Worm (Caenorhabditis elegans) whole organism, L4 larva: Measurements from ENCODE around the gene C26F1.3.

Experiments
- D1046.2 ChIP-seq: fragments of 200-800 bp; sonication (Bioruptor generic); IDR thresholded peaks from 2 replicates; pipeline ENCODE4 v1.3.6; 2022; ENCODE audit warnings: missing genetic modification characterization, missing compliant biosample characterization
- F10B5.3 ChIP-seq: sonication (generic microtip); optimal IDR thresholded peaks from 2 replicates; lab custom pipeline; 2016; ENCODE audit warnings: mild to moderate bottlenecking, missing genetic modification characterization, missing compliant biosample characterization
- F26F4.8 ChIP-seq: fragments of 200-800 bp; sonication (Bioruptor generic); conservative IDR thresholded peaks from 2 replicates; pipeline ENCODE4 v1.3.6; 2022; ENCODE audit warnings: missing genetic modification characterization, missing compliant biosample characterization
- F44E2.7 ChIP-seq: fragments of 200-800 bp; sonication (Bioruptor generic); IDR thresholded peaks from 2 replicates; pipeline ENCODE4 v2.1.2; 2022; ENCODE audit warnings: missing genetic modification characterization, missing compliant biosample characterization
- F49E8.2 ChIP-seq: sonication (generic microtip); optimal IDR thresholded peaks from 2 replicates; lab custom pipeline; 2016; ENCODE audit warnings: missing compliant biosample characterization, mild to moderate bottlenecking, missing genetic modification characterization, borderline replicate concordance
- R02D3.7 ChIP-seq: fragments of 150-350 bp; sonication (generic microtip); optimal IDR thresholded peaks from 3 replicates; lab custom pipeline; 2014; ENCODE audit warnings: missing biosample characterization, missing genetic modification characterization
- T20F7.1 ChIP-seq: fragments of 200-800 bp; sonication (Bioruptor generic); optimal IDR thresholded peaks from 2 replicates; lab custom pipeline; 2018; ENCODE audit warnings: mild to moderate bottlenecking, missing genetic modification characterization, missing compliant biosample characterization
- T26A8.4 ChIP-seq: fragments of 200-800 bp; sonication (Bioruptor generic); IDR thresholded peaks from 2 replicates; pipeline ENCODE4 v1.3.6; 2022; ENCODE audit warnings: missing genetic modification characterization, missing compliant biosample characterization
- Y105C5A.15 ChIP-seq: fragments of 200-800 bp; sonication (Bioruptor generic); IDR thresholded peaks from 2 replicates; pipeline ENCODE4 v1.3.6; 2022; ENCODE audit warnings: missing genetic modification characterization, missing compliant biosample characterization
- Y5F2A.4 ChIP-seq: fragments of 200-800 bp; sonication (Bioruptor generic); optimal IDR thresholded peaks from 2 replicates; lab custom pipeline; 2018; ENCODE audit warnings: mild to moderate bottlenecking, missing genetic modification characterization, missing compliant biosample characterization
- ZK337.2 ChIP-seq: fragments of 200-800 bp; sonication (Bioruptor generic); IDR thresholded peaks from 2 replicates; pipeline ENCODE4 v1.3.6; 2022; ENCODE audit warnings: missing genetic modification reagents, missing genetic modification characterization, missing compliant biosample characterization
- ZK546.5 ChIP-seq, 2 experiments: sonication (generic microtip); optimal IDR thresholded peaks; 2 replicates each; lab custom pipeline; 2017; ENCODE audit warnings: missing biosample characterization in 2 of 2, missing genetic modification characterization in 2 of 2
- aha-1 ChIP-seq: fragments of 150-350 bp; peaks from one replicate; lab custom pipeline; 2014; ENCODE audit warnings: missing biosample characterization, missing genetic modification characterization
- ama-1 ChIP-seq: fragments of 150-350 bp; optimal IDR thresholded peaks from 2 replicates; lab custom pipeline; 2014; ENCODE audit warnings: inconsistent platforms, mixed read lengths
- ceh-20 ChIP-seq: fragments of 200-800 bp; sonication (Bioruptor generic); IDR thresholded peaks from 2 replicates; pipeline ENCODE4 v1.3.6; 2022; ENCODE audit warnings: missing genetic modification reagents, missing genetic modification characterization, missing compliant biosample characterization
- ceh-32 ChIP-seq: sonication (generic microtip); optimal IDR thresholded peaks from 2 replicates; lab custom pipeline; 2016; ENCODE audit warnings: mild to moderate bottlenecking, missing genetic modification characterization, missing compliant biosample characterization; ENCODE audit not compliant: poor library complexity
- cey-2 ChIP-seq: sonication (generic microtip); optimal IDR thresholded peaks from 3 replicates; lab custom pipeline; 2017; ENCODE audit warnings: missing genetic modification characterization, mild to moderate bottlenecking, missing compliant biosample characterization, antibody characterized with exemption, borderline replicate concordance; ENCODE audit not compliant: insufficient read depth
- ctbp-1 ChIP-seq: fragments of 200-800 bp; sonication (Bioruptor generic); IDR thresholded peaks from 2 replicates; pipeline ENCODE4 v1.3.6; 2022; ENCODE audit warnings: missing genetic modification reagents, missing genetic modification characterization, missing compliant biosample characterization
- daf-16 ChIP-seq, 3 experiments: sonication (generic microtip); optimal IDR thresholded peaks; 2 replicates each; lab custom pipeline; 2016 to 2017; ENCODE audit warnings: missing genetic modification characterization in 3 of 3, missing genetic modification reagents in 3 of 3, mild to moderate bottlenecking in 2 of 3, missing compliant biosample characterization in 2 of 3, missing biosample characterization in 1 of 3, moderate library complexity in 1 of 3
- daf-19 ChIP-seq: fragments of 200-800 bp; sonication (Bioruptor generic); conservative IDR thresholded peaks from 2 replicates; pipeline ENCODE4 v1.3.6; 2022; ENCODE audit warnings: missing genetic modification characterization, missing compliant biosample characterization
- dmd-6 ChIP-seq: fragments of 200-800 bp; sonication (Bioruptor generic); IDR thresholded peaks from 2 replicates; pipeline ENCODE4 v1.3.6; 2022; ENCODE audit warnings: missing genetic modification reagents, missing genetic modification characterization, missing compliant biosample characterization
- dmd-9 ChIP-seq: fragments of 200-800 bp; sonication (Bioruptor generic); IDR thresholded peaks from 2 replicates; pipeline ENCODE4 v1.3.6; 2022; ENCODE audit warnings: missing genetic modification reagents, missing genetic modification characterization, missing compliant biosample characterization
- duxl-1 ChIP-seq: sonication (generic microtip); optimal IDR thresholded peaks from 2 replicates; lab custom pipeline; 2016; ENCODE audit warnings: mild to moderate bottlenecking, missing genetic modification characterization, moderate library complexity, missing compliant biosample characterization; ENCODE audit not compliant: poor library complexity
- egl-27 ChIP-seq: sonication (generic microtip); optimal IDR thresholded peaks from 3 replicates; lab custom pipeline; 2017; ENCODE audit warnings: missing biosample characterization, missing genetic modification reagents, missing genetic modification characterization
- egl-43 ChIP-seq: fragments of 200-800 bp; sonication (Bioruptor generic); IDR thresholded peaks from 2 replicates; pipeline ENCODE4 v1.3.6; 2022; ENCODE audit warnings: missing genetic modification reagents, missing genetic modification characterization, missing compliant biosample characterization
- fkh-10 ChIP-seq: fragments of 150-350 bp; optimal IDR thresholded peaks from 2 replicates; lab custom pipeline; 2014; ENCODE audit warnings: missing biosample characterization, missing genetic modification reagents, missing genetic modification characterization
- fos-1 ChIP-seq: fragments of 150-350 bp; optimal IDR thresholded peaks from 2 replicates; lab custom pipeline; 2014; ENCODE audit warnings: missing biosample characterization, missing genetic modification characterization
- gei-8 ChIP-seq: fragments of 200-800 bp; sonication (Bioruptor generic); optimal IDR thresholded peaks from 2 replicates; lab custom pipeline; 2018; ENCODE audit warnings: mild to moderate bottlenecking, missing genetic modification characterization, missing compliant biosample characterization
- hlh-11 ChIP-seq: fragments of 200-800 bp; sonication (Bioruptor generic); optimal IDR thresholded peaks from 2 replicates; lab custom pipeline; 2018; ENCODE audit warnings: mild to moderate bottlenecking, missing genetic modification characterization, missing compliant biosample characterization
- hmg-1.1 ChIP-seq: fragments of 200-800 bp; sonication (Bioruptor generic); IDR thresholded peaks from 2 replicates; pipeline ENCODE4 v1.3.6; 2022; ENCODE audit warnings: missing genetic modification reagents, missing genetic modification characterization, missing compliant biosample characterization
- lim-7 ChIP-seq: fragments of 200-800 bp; sonication (Bioruptor generic); IDR thresholded peaks from 2 replicates; pipeline ENCODE4 v1.3.6; 2022; ENCODE audit warnings: missing genetic modification characterization, missing compliant biosample characterization
- lin-29 ChIP-seq: fragments of 200-800 bp; sonication (Bioruptor generic); IDR thresholded peaks from 2 replicates; pipeline ENCODE4 v1.3.6; 2022; ENCODE audit warnings: missing genetic modification reagents, missing genetic modification characterization, missing compliant biosample characterization
- lir-3 ChIP-seq: sonication (generic microtip); optimal IDR thresholded peaks from 2 replicates; lab custom pipeline; 2016; ENCODE audit warnings: mild to moderate bottlenecking, missing genetic modification characterization, missing compliant biosample characterization
- lsy-2 ChIP-seq, 2 experiments: fragments of 150-350 bp in 1 of 2; sonication (generic microtip) in 1 of 2; optimal IDR thresholded peaks; 2 replicates each; lab custom pipeline; 2014 to 2017; ENCODE audit warnings: missing biosample characterization in 2 of 2, missing genetic modification characterization in 2 of 2
- mep-1 ChIP-seq: fragments of 150-350 bp; sonication (generic microtip); optimal IDR thresholded peaks from 3 replicates; lab custom pipeline; 2014; ENCODE audit warnings: missing biosample characterization, missing genetic modification characterization
- mes-2 ChIP-seq: sonication (generic microtip); optimal IDR thresholded peaks from 2 replicates; lab custom pipeline; 2016; ENCODE audit warnings: missing genotype, mild to moderate bottlenecking, missing genetic modification characterization, missing compliant biosample characterization; ENCODE audit not compliant: poor library complexity, severe bottlenecking
- nhr-11 ChIP-seq: fragments of 150-350 bp; optimal IDR thresholded peaks from 2 replicates; lab custom pipeline; 2014; ENCODE audit warnings: missing biosample characterization, missing genetic modification characterization
- nhr-237 ChIP-seq: sonication (generic microtip); optimal IDR thresholded peaks from 2 replicates; lab custom pipeline; 2017; ENCODE audit warnings: missing biosample characterization, missing genetic modification characterization
- nhr-28 ChIP-seq: fragments of 150-350 bp; optimal IDR thresholded peaks from 2 replicates; lab custom pipeline; 2014; ENCODE audit warnings: missing biosample characterization, missing genetic modification characterization
- nhr-48 ChIP-seq: sonication (generic microtip); optimal IDR thresholded peaks from 2 replicates; lab custom pipeline; 2016; ENCODE audit warnings: mild to moderate bottlenecking, missing genetic modification characterization, missing compliant biosample characterization
- nhr-6 ChIP-seq: fragments of 150-350 bp; optimal IDR thresholded peaks from 2 replicates; lab custom pipeline; 2014; ENCODE audit warnings: missing biosample characterization, missing genetic modification characterization
- pqm-1 ChIP-seq: sonication (generic microtip); optimal IDR thresholded peaks from 2 replicates; lab custom pipeline; 2017; ENCODE audit warnings: missing biosample characterization, missing genetic modification characterization
- rbr-2 ChIP-seq: sonication (generic microtip); optimal IDR thresholded peaks from 2 replicates; lab custom pipeline; 2016; ENCODE audit warnings: missing genotype, missing genetic modification characterization, missing compliant biosample characterization
- saeg-2 ChIP-seq: fragments of 200-800 bp; sonication (Bioruptor generic); IDR thresholded peaks from 2 replicates; pipeline ENCODE4 v1.3.6; 2022; ENCODE audit warnings: missing genetic modification reagents, missing genetic modification characterization, missing compliant biosample characterization
- set-16 ChIP-seq: fragments of 200-800 bp; sonication (Bioruptor generic); IDR thresholded peaks from 2 replicates; pipeline ENCODE4 v1.3.6; 2022; ENCODE audit warnings: missing genetic modification reagents, missing genetic modification characterization, missing compliant biosample characterization
- snpc-4 ChIP-seq: fragments of 150-350 bp; optimal IDR thresholded peaks from 2 replicates; lab custom pipeline; 2014; ENCODE audit warnings: missing biosample characterization, missing genetic modification characterization
- zip-11 ChIP-seq: fragments of 200-800 bp; sonication (Bioruptor generic); IDR thresholded peaks from 2 replicates; pipeline ENCODE4 v1.3.6; 2022; ENCODE audit warnings: missing genetic modification characterization, missing compliant biosample characterization
- ztf-7 ChIP-seq: fragments of 150-350 bp; optimal IDR thresholded peaks from 2 replicates; lab custom pipeline; 2014; ENCODE audit warnings: missing biosample characterization, missing genetic modification characterization

C26F1.3 gene

ce11 chrV:7730488-7730887 is 46.6 kb upstream of the C26F1.3 start (continued):
- TF ChIP-seq F26F4.8 (GFP tag; lab: Robert Waterston, UW), result 0 out of 2 replicates have a peak, but pooled peaks have one; percentile 24
- TF ChIP-seq nhr-28, result peak; percentile 7
- TF ChIP-seq lim-7, result no peak
- TF ChIP-seq ceh-20 (GFP tag; lab: Robert Waterston, UW), result no peak
- no peak for TF ChIP-seq fkh-10 (GFP tag; lab: Kevin White, UChicago)
- peak; percentile 67 for TF ChIP-seq mes-2 (tag; lab: Kevin White, UChicago)
- TF ChIP-seq gei-8 (GFP tag; lab: Kevin White, UChicago), result peak; percentile 24
- peak; percentile 35 for TF ChIP-seq ztf-7 (tag; lab: Kevin White, UChicago)
- TF ChIP-seq ZK546.5 (tag; optimal IDR thresholded peaks at IDR 0.05; lab: Kevin White, UChicago), result no peak
- TF ChIP-seq Y105C5A.15 (GFP tag; lab: Robert Waterston, UW), result no peak
- peak; percentile 42 for TF ChIP-seq duxl-1 (tag; lab: Kevin White, UChicago)
- no peak for TF ChIP-seq ceh-32 (tag; lab: Kevin White, UChicago)
- no peak for TF ChIP-seq nhr-11 (tag; lab: Kevin White, UChicago)
- no peak for TF ChIP-seq daf-19 (GFP tag; lab: Robert Waterston, UW)

DNA sequence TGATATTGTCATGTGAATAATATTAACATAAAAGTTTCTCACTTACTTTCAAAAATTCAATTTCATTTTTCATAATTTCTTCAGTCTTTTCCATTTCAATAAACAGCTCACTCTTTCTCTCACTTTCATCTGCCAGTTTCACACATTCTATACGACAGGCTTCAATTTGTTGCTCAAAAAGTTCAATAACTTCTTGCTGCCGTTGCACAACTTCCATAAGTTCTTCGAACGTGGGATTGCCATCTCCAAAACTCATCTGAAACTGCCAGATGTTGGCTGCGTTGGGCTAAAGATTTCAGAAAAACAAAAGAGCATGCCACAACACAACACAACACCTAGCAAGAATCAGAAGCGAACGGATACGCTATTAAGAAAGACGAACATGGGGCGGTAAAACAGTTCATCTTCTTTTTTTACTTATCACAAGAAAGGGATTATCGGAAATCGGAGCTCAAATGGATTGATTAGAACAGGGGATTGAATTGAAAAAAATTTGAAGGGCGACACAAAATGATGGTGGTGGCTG is 43.8 kb upstream of the C26F1.3 start:
- TF ChIP-seq ctbp-1 (GFP tag; lab: Robert Waterston, UW) (no peak), dmd-6 (GFP tag; lab: Robert Waterston, UW) (no peak), hmg-1.1 (GFP tag; lab: Robert Waterston, UW) (no peak), mep-1 (tag; lab: Kevin White, UChicago) (peak; percentile 26), egl-43 (GFP tag; lab: Robert Waterston, UW) (0 out of 2 replicates have a peak, but pooled peaks have one; percentile 24), daf-16 (GFP tag; optimal IDR thresholded peaks at IDR 0.05; lab: Kevin White, UChicago) (no peak), daf-16 (tag; optimal IDR thresholded peaks at IDR 0.05; lab: Kevin White, UChicago) (no peak), lsy-2 (tag; optimal IDR thresholded peaks at IDR 0.05; lab: Kevin White, UChicago) (peak in 1 of 2 experiments; percentile 32), fos-1 (tag; lab: Kevin White, UChicago) (no peak), aha-1 (peak; percentile 83), ama-1 (lab: Kevin White, UChicago) (peak; percentile 46), nhr-48 (tag; lab: Kevin White, UChicago) (peak; percentile 13), zip-11 (0 out of 2 replicates have a peak, but pooled peaks have one; percentile 9), ceh-32 (tag; lab: Kevin White, UChicago) (no peak), F49E8.2 (no peak), pqm-1 (tag; lab: Kevin White, UChicago) (no peak), Y5F2A.4 (GFP tag; lab: Kevin White, UChicago) (peak; percentile 1), nhr-11 (tag; lab: Kevin White, UChicago) (no peak), cey-2 (no peak), lim-7 (0 out of 2 replicates have a peak, but pooled peaks have one; percentile 26)

- peak; percentile 52 for TF ChIP-seq rbr-2 (tag; lab: Kevin White, UChicago)
- no peak for TF ChIP-seq D1046.2 (GFP tag; lab: Robert Waterston, UW)
- TF ChIP-seq lsy-2 (tag; optimal IDR thresholded peaks at IDR 0.05; lab: Kevin White, UChicago), result peak in 1 of 2 experiments; percentile 70
- TF ChIP-seq T26A8.4, result no peak
- no peak for TF ChIP-seq nhr-237
- no peak for TF ChIP-seq snpc-4 (tag; lab: Kevin White, UChicago)
- TF ChIP-seq R02D3.7 (tag; lab: Kevin White, UChicago), result no peak
- TF ChIP-seq set-16, result no peak
- TF ChIP-seq F44E2.7, result no peak
- TF ChIP-seq F10B5.3 (tag; lab: Kevin White, UChicago), result no peak
- no peak for TF ChIP-seq saeg-2 (GFP tag; lab: Robert Waterston, UW)
- peak; percentile 16 for TF ChIP-seq nhr-6 (tag; lab: Kevin White, UChicago)
- no peak for TF ChIP-seq nhr-48 (tag; lab: Kevin White, UChicago)
- TF ChIP-seq ZK337.2 (GFP tag; lab: Robert Waterston, UW), result no peak
- TF ChIP-seq lir-3 (tag; lab: Kevin White, UChicago), result no peak
- TF ChIP-seq lin-29 (GFP tag; lab: Robert Waterston, UW), result no peak
- no peak for TF ChIP-seq egl-27
- TF ChIP-seq T20F7.1 (GFP tag; lab: Kevin White, UChicago), result no peak
- no peak for TF ChIP-seq dmd-9 (GFP tag; lab: Robert Waterston, UW)
- peak; percentile 43 for TF ChIP-seq fkh-10 (GFP tag; lab: Kevin White, UChicago)
- TF ChIP-seq hlh-11, result peak; percentile 89
Measured at ce11 chrV:7734909-7735308, 42.2 kb upstream of the C26F1.3 start, which contains the start of gene clic-1. clic-1 (minus strand) TSS chrV:7734911.
